Worm (Caenorhabditis elegans) whole organism, L4/young adult: Measurements from ENCODE around the gene C30F2.4.

Source experiments
- dao-5 ChIP-seq: sonication (generic microtip); optimal IDR thresholded peaks from 2 replicates; lab custom pipeline; 2016; ENCODE audit warnings: missing genotype, missing genetic modification characterization, moderate library complexity, missing compliant biosample characterization
- him-1 ChIP-seq: sonication (generic microtip); optimal IDR thresholded peaks from 2 replicates; lab custom pipeline; 2016; ENCODE audit warnings: missing genotype, missing genetic modification reagents, missing genetic modification characterization, missing compliant biosample characterization

ce11 chrX:16067984-16068383 is 8.4 kb downstream of the C30F2.4 start:
- TF ChIP-seq him-1 (tag; lab: Kevin White, UChicago) = no peak
- TF ChIP-seq dao-5 (tag; lab: Kevin White, UChicago) = no peak
